Worm (Caenorhabditis elegans): ENCODE results near the gene tsn-1.

The tsn-1 gene

DNA sequence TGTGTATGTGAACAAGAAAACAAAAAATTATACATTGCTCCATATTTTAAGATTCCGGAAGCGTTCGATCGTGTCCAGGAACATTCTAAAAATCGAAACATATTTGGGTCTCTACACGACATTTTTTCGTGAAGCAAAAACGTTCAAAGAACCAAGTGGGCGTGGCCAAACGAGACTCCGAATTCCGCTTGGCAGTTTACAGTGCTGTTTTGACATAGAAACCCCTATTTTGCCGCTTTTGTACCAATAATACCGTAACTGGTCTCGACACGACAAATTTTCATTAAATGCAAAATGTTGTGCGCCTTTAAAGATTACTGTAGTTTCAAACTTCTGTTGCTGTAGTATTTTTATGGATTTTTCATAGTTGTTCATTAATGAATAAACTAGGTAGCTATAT is 49.0 kb downstream of the tsn-1 start:
- TF ChIP-seq ztf-16 (tag; optimal IDR thresholded peaks at IDR 0.05) (no peak), ceh-18 (tag; optimal IDR thresholded peaks at IDR 0.05) (no peak), mec-3 (tag; optimal IDR thresholded peaks at IDR 0.05; ENCODE audit: borderline replicate concordance) (no peak)

DNA sequence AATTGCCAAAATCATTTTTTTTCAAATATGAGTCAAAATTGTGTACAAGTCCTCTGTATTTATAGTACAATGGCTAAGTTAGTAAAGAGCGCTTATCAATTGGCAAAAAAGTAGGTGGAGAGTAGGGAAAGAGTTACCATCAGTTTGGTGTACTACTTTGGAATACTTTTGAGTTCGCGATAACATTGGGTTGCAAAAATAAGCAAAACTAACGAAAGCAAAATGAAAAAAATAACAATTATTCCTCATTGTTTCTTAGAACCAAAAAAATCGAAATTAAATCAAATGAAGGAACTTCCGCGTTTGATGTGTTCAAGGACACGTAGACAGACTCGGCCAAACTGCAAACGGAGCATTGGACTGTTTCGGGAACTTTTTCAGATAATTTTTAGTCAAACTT is 50.1 kb downstream of the tsn-1 start, which contains the start of gene C27D9.2:
Gene C27D9.2 (minus strand): TSS at position 101 of the 400 bp plus-strand sequence.
- TF ChIP-seq pax-1 (tag; optimal IDR thresholded peaks at IDR 0.05) (no peak), hlh-30 (tag; optimal IDR thresholded peaks at IDR 0.05; ENCODE audit: insufficient read depth) (no peak), ets-4 (tag; optimal IDR thresholded peaks at IDR 0.05) (no peak), nhr-11 (tag; optimal IDR thresholded peaks at IDR 0.05) (no peak), unc-55 (GFP tag; optimal IDR thresholded peaks at IDR 0.05) (no peak), rnt-1 (tag; optimal IDR thresholded peaks at IDR 0.05) (no peak), lin-11 (tag; optimal IDR thresholded peaks at IDR 0.05) (no peak), ama-1 (optimal IDR thresholded peaks at IDR 0.05) (no peak), hlh-15 (tag; optimal IDR thresholded peaks at IDR 0.05) (no peak), unc-86 (tag; optimal IDR thresholded peaks at IDR 0.05) (no peak), madf-2 (tag; optimal IDR thresholded peaks at IDR 0.05) (no peak)

DNA sequence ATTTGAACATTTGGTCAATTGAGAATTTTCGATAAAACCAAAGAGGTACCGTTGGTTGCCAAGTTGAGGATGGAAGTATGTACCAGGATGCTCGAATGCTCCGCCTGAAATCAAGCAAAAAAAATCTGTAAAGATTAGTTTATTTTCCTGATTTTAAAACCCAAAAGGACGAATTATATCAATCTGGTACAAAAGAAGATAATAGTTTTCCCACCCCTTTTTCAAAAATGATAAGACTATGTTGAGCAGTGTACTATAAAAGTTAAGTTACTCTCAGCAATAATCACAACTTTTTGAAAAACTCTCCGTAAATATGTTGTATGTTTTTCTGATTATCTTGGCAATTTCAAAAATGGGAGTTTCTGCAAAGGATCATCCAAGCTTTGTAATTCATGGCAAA is 51.8 kb downstream of the tsn-1 start, which contains the start of gene F26G1.3:
Gene F26G1.3 (plus strand): TSS at position 301 of the 400 bp plus-strand sequence.
- no peak for TF ChIP-seq C08G9.2 (tag; optimal IDR thresholded peaks at IDR 0.05)
- no peak for TF ChIP-seq ceh-31 (tag; optimal IDR thresholded peaks at IDR 0.05)
- TF ChIP-seq ceh-34 (tag; optimal IDR thresholded peaks at IDR 0.05): no peak
- no peak for TF ChIP-seq ceh-22 (tag; optimal IDR thresholded peaks at IDR 0.05)
